Fruit fly (Drosophila melanogaster): ENCODE data around the gene dati.

DNA sequence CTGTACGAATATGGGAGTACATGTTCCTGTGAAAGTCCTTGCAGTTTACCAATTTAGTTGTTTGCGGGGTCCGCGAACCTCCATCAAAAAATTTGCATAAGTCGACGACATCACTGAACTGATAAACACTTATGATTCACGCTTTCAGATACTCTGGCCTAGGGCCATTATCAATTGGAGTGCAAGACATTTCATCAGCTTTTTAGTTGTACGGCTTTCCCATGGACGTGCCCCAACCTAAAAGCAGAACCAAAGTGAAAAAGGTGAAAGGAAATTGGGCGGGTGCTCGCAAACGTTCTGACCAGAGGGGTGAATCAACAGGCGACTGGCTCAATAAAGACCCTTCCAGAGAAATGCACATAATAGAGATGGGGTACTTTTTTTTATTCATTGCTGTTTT, 9.8 kb upstream of the dati start:
- no peak for TF ChIP-seq CG8478 (optimal IDR thresholded peaks at IDR 0.05)
- no peak for TF ChIP-seq usp (GFP tag; optimal IDR thresholded peaks at IDR 0.05)
- no peak for TF ChIP-seq psq (optimal IDR thresholded peaks at IDR 0.05)

All from whole organism.